Fruit fly (Drosophila melanogaster) whole organism, pupa: ENCODE results near the gene Alms1a.

ENCODE experiments used
- CG10348 ChIP-seq: fragments of 200-800 bp; sonication (Bioruptor generic); IDR thresholded peaks from 2 replicates; pipeline ENCODE4 v1.3.6; 2022; ENCODE audit warnings: missing biosample characterization, missing genetic modification characterization
- CG12605 ChIP-seq: fragments of 200-800 bp; sonication (Bioruptor generic); IDR thresholded peaks from 2 replicates; pipeline ENCODE4 v1.3.6; 2022; ENCODE audit warnings: missing biosample characterization, missing genetic modification characterization
- CG13204 ChIP-seq: fragments of 200-800 bp; sonication (Bioruptor generic); optimal IDR thresholded peaks from 2 replicates; lab custom pipeline; 2018; ENCODE audit warnings: missing biosample characterization, mild to moderate bottlenecking, missing genetic modification characterization, moderate library complexity
- CG14655 ChIP-seq: fragments of 200-800 bp; sonication (Bioruptor generic); optimal IDR thresholded peaks from 3 replicates; lab custom pipeline; 2017; ENCODE audit warnings: mild to moderate bottlenecking, missing biosample characterization, missing genetic modification reagents, missing genetic modification characterization
- CG15710 ChIP-seq: fragments of 200-800 bp; sonication (Bioruptor generic); optimal IDR thresholded peaks from 2 replicates; lab custom pipeline; 2018; ENCODE audit warnings: missing biosample characterization, mild to moderate bottlenecking, missing genetic modification characterization, moderate library complexity
- CG17806 ChIP-seq: fragments of 200-800 bp; sonication (Bioruptor generic); optimal IDR thresholded peaks from 2 replicates; lab custom pipeline; 2018; ENCODE audit warnings: missing biosample characterization, mild to moderate bottlenecking, missing genetic modification characterization, moderate library complexity
- CG32121 ChIP-seq: fragments of 200-800 bp; sonication (Bioruptor generic); IDR thresholded peaks from 2 replicates; pipeline ENCODE4 v1.3.6; 2022; ENCODE audit warnings: missing biosample characterization, missing genetic modification characterization
- CG34367 ChIP-seq: fragments of 200-800 bp; sonication (Bioruptor generic); optimal IDR thresholded peaks from 2 replicates; lab custom pipeline; 2018; ENCODE audit warnings: missing biosample characterization, mild to moderate bottlenecking, missing genetic modification characterization
- CG4496 ChIP-seq: fragments of 200-800 bp; sonication (Bioruptor generic); IDR thresholded peaks from 3 replicates; pipeline ENCODE4 v1.3.6; 2022; ENCODE audit warnings: missing biosample characterization, missing genetic modification characterization
- CG8159 ChIP-seq: fragments of 200-800 bp; sonication (Bioruptor generic); optimal IDR thresholded peaks from 3 replicates; lab custom pipeline; 2018; ENCODE audit warnings: missing biosample characterization, mild to moderate bottlenecking, missing genetic modification characterization, moderate library complexity
- CG8301 ChIP-seq: fragments of 200-800 bp; sonication (Bioruptor generic); optimal IDR thresholded peaks from 2 replicates; lab custom pipeline; 2018; ENCODE audit warnings: missing biosample characterization, mild to moderate bottlenecking, missing genetic modification characterization
- CG9948 ChIP-seq: fragments of 200-800 bp; sonication (Bioruptor generic); optimal IDR thresholded peaks from 2 replicates; lab custom pipeline; 2018; ENCODE audit warnings: missing biosample characterization, mild to moderate bottlenecking, missing genetic modification characterization, moderate library complexity
- D1 ChIP-seq: fragments of 200-800 bp; sonication (Bioruptor generic); optimal IDR thresholded peaks from 2 replicates; lab custom pipeline; 2018; ENCODE audit warnings: missing biosample characterization, mild to moderate bottlenecking, missing genetic modification characterization, moderate library complexity
- EcR ChIP-seq: fragments of 200-800 bp; sonication (Bioruptor generic); optimal IDR thresholded peaks from 3 replicates; lab custom pipeline; 2019; ENCODE audit warnings: missing biosample characterization, missing genetic modification characterization, mild to moderate bottlenecking, moderate library complexity, missing genetic modification reagents
- Ets98B ChIP-seq: fragments of 200-800 bp; sonication (Bioruptor generic); IDR thresholded peaks from 2 replicates; pipeline ENCODE4 v1.3.6; 2022; ENCODE audit warnings: missing biosample characterization, missing genetic modification characterization
- Pif1A ChIP-seq: fragments of 200-800 bp; sonication (Bioruptor generic); optimal IDR thresholded peaks from 3 replicates; lab custom pipeline; 2016; ENCODE audit warnings: missing biosample characterization, missing genetic modification characterization
- Pif1B ChIP-seq: fragments of 200-800 bp; sonication (Bioruptor generic); optimal IDR thresholded peaks from 3 replicates; lab custom pipeline; 2016; ENCODE audit warnings: missing biosample characterization, missing genetic modification characterization
- Snoo ChIP-seq: fragments of 200-800 bp; sonication (Bioruptor generic); optimal IDR thresholded peaks from 3 replicates; lab custom pipeline; 2017; ENCODE audit warnings: missing biosample characterization, mild to moderate bottlenecking, missing genetic modification characterization, inconsistent platforms
- fd96Ca ChIP-seq: fragments of 200-800 bp; sonication (Bioruptor generic); IDR thresholded peaks from 3 replicates; pipeline ENCODE4 v1.3.6; 2022; ENCODE audit warnings: missing biosample characterization, missing genetic modification characterization
- gl ChIP-seq: fragments of 200-800 bp; sonication (Bioruptor generic); optimal IDR thresholded peaks from 2 replicates; lab custom pipeline; 2018; ENCODE audit warnings: missing biosample characterization, mild to moderate bottlenecking, missing genetic modification characterization
- rn ChIP-seq: fragments of 200-800 bp; sonication (Bioruptor generic); IDR thresholded peaks from 2 replicates; pipeline ENCODE4 v1.3.6; 2022; ENCODE audit warnings: missing biosample characterization, missing genetic modification characterization

Alms1a gene

DNA sequence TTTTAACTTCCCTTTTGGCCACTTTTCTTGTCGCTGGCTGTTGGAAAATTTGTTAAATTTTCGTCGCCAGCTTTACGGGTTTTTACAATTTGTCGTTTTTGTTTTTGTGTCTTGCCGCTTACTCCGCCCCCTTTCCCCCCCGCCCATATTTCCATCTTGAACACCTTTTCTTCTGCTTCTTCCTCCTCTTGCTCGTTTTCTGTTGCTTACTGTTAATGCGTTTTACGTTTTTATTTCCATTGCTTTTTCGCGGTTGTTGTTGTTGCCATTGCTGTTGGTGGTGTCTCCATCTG, 45.1 kb downstream of the Alms1a start:
- TF ChIP-seq rn (GFP tag; lab: Robert Waterston, UW) (no peak), fd96Ca (GFP tag; lab: Robert Waterston, UW) (no peak), CG8159 (tag; lab: Kevin White, UChicago) (no peak), Pif1A (GFP tag; lab: Kevin White, UChicago) (no peak), CG12605 (GFP tag; lab: Robert Waterston, UW) (no peak)
- TF ChIP-seq, all 21 proteins: peak for 0

DNA sequence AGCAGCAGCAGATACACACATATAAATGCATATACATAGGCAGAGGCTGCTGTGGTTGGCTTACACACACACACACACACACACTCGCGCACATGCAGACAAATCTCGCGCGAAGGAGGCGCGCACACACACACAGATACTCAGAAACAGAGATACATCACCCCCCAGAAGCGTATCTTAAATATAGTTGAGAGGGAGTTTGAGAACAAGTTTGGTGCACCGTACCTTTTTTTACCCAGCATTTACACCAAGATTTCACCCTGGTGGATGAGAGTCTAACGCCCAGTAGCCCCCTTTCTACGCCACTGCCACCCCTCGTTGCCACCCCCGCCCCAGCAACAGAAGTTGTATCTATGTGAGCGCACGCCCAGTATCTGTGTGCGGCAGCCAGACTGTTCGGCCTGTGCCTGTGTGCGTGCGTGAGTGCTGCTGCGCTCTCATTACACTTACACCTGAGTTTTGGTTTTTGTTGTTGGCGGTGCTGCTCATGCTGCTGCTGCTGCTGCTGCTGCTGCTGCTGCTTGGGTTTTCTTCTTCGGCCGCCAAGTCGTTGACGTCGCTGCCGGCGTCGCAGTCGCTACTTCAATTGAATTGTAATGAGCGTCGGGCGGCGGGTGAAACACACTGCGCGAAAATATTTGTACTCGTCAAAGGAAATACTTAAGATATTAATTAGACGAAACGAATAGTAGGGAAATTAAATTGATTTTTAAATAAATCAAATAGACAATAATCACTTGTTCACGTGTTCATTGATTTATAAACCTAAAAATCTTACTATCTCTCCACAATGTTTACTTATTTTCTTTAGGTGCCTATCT, 45.6 kb downstream of the Alms1a start:
- TF ChIP-seq CG10348 (GFP tag; lab: Robert Waterston, UW) (peak; percentile 86), Pif1B (GFP tag; lab: Kevin White, UChicago) (peak; percentile 44), CG14655 (GFP tag; lab: Kevin White, UChicago) (peak; percentile 92), CG13204 (peak; percentile 77), fd96Ca (GFP tag; lab: Robert Waterston, UW) (peak; percentile 98), Pif1A (GFP tag; lab: Kevin White, UChicago) (peak; percentile 55), D1 (tag; lab: Kevin White, UChicago) (no peak), CG15710 (tag; lab: Kevin White, UChicago) (peak; percentile 94), CG4496 (GFP tag; lab: Robert Waterston, UW) (peak; percentile 98), CG8159 (tag; lab: Kevin White, UChicago) (peak; percentile 90), CG9948 (tag; lab: Kevin White, UChicago) (peak; percentile 84), CG17806 (tag; lab: Kevin White, UChicago) (peak; percentile 86), Ets98B (peak; percentile 96), CG8301 (peak; percentile 88), CG12605 (GFP tag; lab: Robert Waterston, UW) (peak; percentile 92), CG32121 (peak; percentile 94), gl (peak; percentile 84), rn (GFP tag; lab: Robert Waterston, UW) (peak; percentile 97), CG34367 (tag; lab: Kevin White, UChicago) (peak; percentile 92), Snoo (tag; lab: Kevin White, UChicago) (peak; percentile 95), EcR (GFP tag; lab: Kevin White, UChicago) (peak; percentile 23)

DNA sequence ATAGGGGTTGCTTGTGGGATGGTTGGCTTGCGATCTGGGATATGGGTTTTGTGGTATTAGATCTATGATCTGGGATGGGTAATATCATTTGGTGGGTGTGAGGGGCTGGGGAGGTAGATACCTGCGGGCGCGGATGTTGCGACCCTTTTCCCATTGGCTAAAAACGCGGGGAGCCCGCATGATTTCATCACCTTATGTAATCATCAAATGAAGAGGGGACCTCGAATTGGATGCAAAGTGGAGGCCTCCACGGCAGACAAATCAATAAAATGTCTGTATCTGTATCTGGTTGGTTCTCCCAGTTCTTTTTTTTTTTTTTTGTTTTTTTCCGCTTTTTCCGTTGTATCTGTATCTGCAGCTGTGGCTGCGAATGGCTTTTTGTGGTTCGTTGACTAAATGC, 46.8 kb downstream of the Alms1a start:
- TF ChIP-seq rn (GFP tag; lab: Robert Waterston, UW): no peak
- TF ChIP-seq CG14655 (GFP tag; lab: Kevin White, UChicago): no peak
- no peak for TF ChIP-seq CG8301
- no peak for TF ChIP-seq EcR (GFP tag; lab: Kevin White, UChicago)
- TF ChIP-seq CG17806 (tag; lab: Kevin White, UChicago): no peak
- TF ChIP-seq CG12605 (GFP tag; lab: Robert Waterston, UW): no peak
- TF ChIP-seq CG32121: no peak
- no peak for TF ChIP-seq CG8159 (tag; lab: Kevin White, UChicago)
- TF ChIP-seq D1 (tag; lab: Kevin White, UChicago): no peak
- no peak for TF ChIP-seq gl
- no peak for TF ChIP-seq CG9948 (tag; lab: Kevin White, UChicago)
- no peak for TF ChIP-seq CG10348 (GFP tag; lab: Robert Waterston, UW)
- no peak for TF ChIP-seq CG15710 (tag; lab: Kevin White, UChicago)
- TF ChIP-seq CG13204: no peak
- TF ChIP-seq Ets98B: no peak
- TF ChIP-seq CG4496 (GFP tag; lab: Robert Waterston, UW): no peak

DNA sequence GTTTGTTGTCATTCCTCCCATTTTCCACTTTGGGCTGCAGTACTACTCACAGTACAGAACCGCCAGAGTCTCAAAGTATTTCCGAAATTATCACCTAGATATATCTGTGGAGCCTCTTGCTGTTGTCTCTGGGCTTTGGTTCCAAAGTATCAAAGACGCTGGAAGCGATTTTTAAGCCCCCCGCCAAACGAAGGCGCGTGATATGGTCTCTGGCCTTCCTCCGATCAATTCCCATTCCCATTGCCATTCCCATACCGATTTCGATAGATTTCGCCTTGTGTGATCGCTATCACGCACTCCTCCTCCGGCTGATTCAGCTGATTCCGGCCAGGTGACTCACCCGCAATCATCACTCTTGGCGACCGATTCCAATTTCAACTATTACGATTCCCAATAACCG, 48.2 kb downstream of the Alms1a start:
- no peak for TF ChIP-seq CG17806 (tag; lab: Kevin White, UChicago)
- no peak for TF ChIP-seq gl

DNA sequence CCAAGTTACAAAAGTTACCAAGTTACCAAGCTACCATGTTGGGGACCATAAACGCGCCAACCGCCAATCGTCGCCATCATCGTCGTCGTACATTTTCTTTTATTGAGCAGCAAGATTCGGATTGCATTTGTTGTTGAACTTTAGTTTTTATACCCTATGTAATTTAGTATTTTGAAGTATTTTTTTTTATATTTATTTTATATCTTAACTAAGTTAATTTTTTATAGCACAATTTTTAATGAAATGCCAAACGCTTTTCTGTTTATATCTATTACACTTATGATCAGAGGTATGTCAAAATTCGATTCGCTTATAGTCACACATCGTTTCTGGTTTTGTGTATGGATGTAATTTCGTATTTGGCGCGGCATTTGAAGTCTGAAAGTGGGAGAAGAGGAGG, 53.4 kb downstream of the Alms1a start:
- TF ChIP-seq CG8301: peak; percentile 35
- TF ChIP-seq CG12605 (GFP tag; lab: Robert Waterston, UW): no peak
- no peak for TF ChIP-seq rn (GFP tag; lab: Robert Waterston, UW)
- TF ChIP-seq CG17806 (tag; lab: Kevin White, UChicago): no peak
- TF ChIP-seq Pif1A (GFP tag; lab: Kevin White, UChicago): no peak
- no peak for TF ChIP-seq CG10348 (GFP tag; lab: Robert Waterston, UW)
- TF ChIP-seq Pif1B (GFP tag; lab: Kevin White, UChicago): no peak
- TF ChIP-seq CG32121: no peak
- 0 out of 2 replicates have a peak, but pooled peaks have one; percentile 31 for TF ChIP-seq Ets98B
- no peak for TF ChIP-seq D1 (tag; lab: Kevin White, UChicago)
- TF ChIP-seq EcR (GFP tag; lab: Kevin White, UChicago): no peak
- TF ChIP-seq CG13204: no peak
- no peak for TF ChIP-seq CG4496 (GFP tag; lab: Robert Waterston, UW)
- TF ChIP-seq CG8159 (tag; lab: Kevin White, UChicago): no peak
- no peak for TF ChIP-seq Snoo (tag; lab: Kevin White, UChicago)
- no peak for TF ChIP-seq gl
- TF ChIP-seq fd96Ca (GFP tag; lab: Robert Waterston, UW): no peak
- no peak for TF ChIP-seq CG15710 (tag; lab: Kevin White, UChicago)
- TF ChIP-seq CG9948 (tag; lab: Kevin White, UChicago): no peak
- TF ChIP-seq CG14655 (GFP tag; lab: Kevin White, UChicago): peak; percentile 23
- no peak for TF ChIP-seq CG34367 (tag; lab: Kevin White, UChicago)

DNA sequence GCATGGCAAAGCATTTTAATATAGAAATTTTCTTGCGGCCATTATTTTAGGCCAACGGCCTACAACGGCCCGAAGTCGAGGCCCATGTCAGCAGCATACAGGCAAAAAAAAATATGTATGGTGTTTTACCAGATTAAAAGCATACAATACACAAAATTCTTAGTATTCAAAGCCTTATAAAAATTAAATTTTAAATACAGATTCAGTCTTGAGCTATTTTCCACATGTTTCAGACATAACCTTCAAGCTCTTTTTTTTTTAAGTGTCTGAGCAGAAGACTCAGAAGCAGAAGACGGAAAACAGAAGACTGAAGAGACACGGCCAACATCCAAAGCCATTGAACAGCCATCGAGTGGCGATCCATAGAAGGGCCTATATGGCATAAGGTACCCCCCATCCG, 54.0 kb downstream of the Alms1a start:
- peak; percentile 9 for TF ChIP-seq CG8159 (tag; lab: Kevin White, UChicago)
- no peak for TF ChIP-seq Pif1B (GFP tag; lab: Kevin White, UChicago)
- TF ChIP-seq CG9948 (tag; lab: Kevin White, UChicago): peak; percentile 20
- peak; percentile 31 for TF ChIP-seq CG14655 (GFP tag; lab: Kevin White, UChicago)
- peak; percentile 4 for TF ChIP-seq CG15710 (tag; lab: Kevin White, UChicago)
- no peak for TF ChIP-seq CG8301
- TF ChIP-seq, all 21 proteins: peak for 4
